Worm (Caenorhabditis elegans) whole organism, L2 larva: ENCODE measurements around the gene nhr-56.

Experiments used
- aly-2 ChIP-seq: fragments of 150-350 bp; optimal IDR thresholded peaks from 2 replicates; lab custom pipeline; 2014; ENCODE audit warnings: missing biosample characterization, missing genetic modification characterization
- ceh-16 ChIP-seq: fragments of 150-350 bp; optimal IDR thresholded peaks from 2 replicates; lab custom pipeline; 2014; ENCODE audit warnings: missing biosample characterization, missing genetic modification characterization
- lin-13 ChIP-seq: fragments of 150-350 bp; optimal IDR thresholded peaks from 2 replicates; lab custom pipeline; 2014; ENCODE audit warnings: missing biosample characterization, missing genetic modification reagents, missing genetic modification characterization
- lsy-2 ChIP-seq, 2 experiments: fragments of 150-350 bp in 1 of 2; sonication (generic microtip) in 1 of 2; optimal IDR thresholded peaks; 2 replicates each; lab custom pipeline; 2014 to 2017; ENCODE audit warnings: missing biosample characterization in 2 of 2, missing genetic modification characterization in 2 of 2
- mab-5 ChIP-seq: fragments of 150-350 bp; optimal IDR thresholded peaks from 2 replicates; lab custom pipeline; 2014; ENCODE audit warnings: missing biosample characterization, missing genetic modification characterization
- nhr-12 ChIP-seq: fragments of 150-350 bp; optimal IDR thresholded peaks from 2 replicates; lab custom pipeline; 2014; ENCODE audit warnings: missing biosample characterization, missing genetic modification characterization
- nhr-25 ChIP-seq: fragments of 150-350 bp; sonication (generic microtip); optimal IDR thresholded peaks from 3 replicates; lab custom pipeline; 2014; ENCODE audit warnings: missing biosample characterization, missing genetic modification characterization
- sem-4 ChIP-seq: fragments of 150-350 bp; optimal IDR thresholded peaks from 2 replicates; lab custom pipeline; 2014; ENCODE audit warnings: missing biosample characterization, missing genetic modification reagents, missing genetic modification characterization
- skn-1 ChIP-seq: sonication (generic microtip); optimal IDR thresholded peaks from 2 replicates; lab custom pipeline; 2017; ENCODE audit warnings: missing biosample characterization, missing genetic modification characterization
- snpc-4 ChIP-seq: fragments of 150-350 bp; optimal IDR thresholded peaks from 2 replicates; lab custom pipeline; 2014; ENCODE audit warnings: missing biosample characterization, missing genetic modification characterization
- unc-39 ChIP-seq: fragments of 150-350 bp; optimal IDR thresholded peaks from 2 replicates; lab custom pipeline; 2014; ENCODE audit warnings: missing biosample characterization, missing genetic modification characterization
- unc-55 ChIP-seq: fragments of 150-350 bp; sonication (generic microtip); optimal IDR thresholded peaks from 3 replicates; lab custom pipeline; 2014; ENCODE audit warnings: missing biosample characterization, missing genetic modification reagents, missing genetic modification characterization
- ztf-11 ChIP-seq: sonication (generic microtip); optimal IDR thresholded peaks from 2 replicates; lab custom pipeline; 2017; ENCODE audit warnings: missing biosample characterization, missing genetic modification characterization
- ztf-4 ChIP-seq: fragments of 150-350 bp; optimal IDR thresholded peaks from 2 replicates; lab custom pipeline; 2014; ENCODE audit warnings: missing biosample characterization, missing genetic modification characterization

DNA sequence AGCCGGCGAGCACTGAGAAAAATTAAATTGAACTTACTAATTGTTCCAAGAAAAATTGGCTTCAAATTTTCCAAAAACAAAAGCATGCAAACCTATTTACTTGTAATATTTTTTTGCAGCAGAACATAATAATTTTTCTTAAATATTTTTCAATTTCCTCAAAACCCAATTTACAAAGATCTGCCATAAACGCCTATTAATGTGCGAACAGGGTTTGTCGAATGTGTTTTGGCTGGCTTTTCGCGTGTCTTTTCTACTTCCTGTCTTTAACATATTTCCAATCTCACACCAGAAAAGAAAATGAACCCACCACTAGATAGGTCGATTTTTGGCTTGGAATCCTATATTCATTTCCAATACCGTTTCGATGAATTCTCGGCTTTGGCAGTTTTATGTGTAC lies 43.6 kb upstream of the nhr-56 start, which contains the start of gene C45H4.18:
- no peak for TF ChIP-seq ztf-4 (tag; lab: Kevin White, UChicago)
- TF ChIP-seq unc-55 (GFP tag; lab: Kevin White, UChicago) = no peak
- no peak for TF ChIP-seq mab-5 (tag; lab: Kevin White, UChicago)
- no peak for TF ChIP-seq ztf-11 (tag; lab: Kevin White, UChicago)
- no peak for TF ChIP-seq skn-1 (tag; lab: Kevin White, UChicago)
- no peak for TF ChIP-seq aly-2 (tag; lab: Kevin White, UChicago)
- TF ChIP-seq unc-39 (tag; lab: Kevin White, UChicago) = no peak
- no peak for TF ChIP-seq nhr-25
- no peak for TF ChIP-seq nhr-12 (tag; lab: Kevin White, UChicago)
- no peak for TF ChIP-seq lsy-2 (tag; optimal IDR thresholded peaks at IDR 0.05; lab: Kevin White, UChicago)
- TF ChIP-seq snpc-4 (tag; lab: Kevin White, UChicago) = no peak
- TF ChIP-seq sem-4 = no peak
- no peak for TF ChIP-seq ceh-16 (tag; lab: Kevin White, UChicago)
- TF ChIP-seq lin-13 (GFP tag; lab: Kevin White, UChicago) = no peak
